Worm (Caenorhabditis elegans) whole organism, L4 larva: Measurements from ENCODE around the gene srbc-62.

Experiments used
- dpl-1 ChIP-seq: fragments of 150-350 bp; optimal IDR thresholded peaks from 2 replicates; lab custom pipeline; 2014; ENCODE audit warnings: missing biosample characterization, missing genetic modification reagents, missing genetic modification characterization
- fkh-10 ChIP-seq: fragments of 150-350 bp; optimal IDR thresholded peaks from 2 replicates; lab custom pipeline; 2014; ENCODE audit warnings: missing biosample characterization, missing genetic modification reagents, missing genetic modification characterization
- gei-8 ChIP-seq: fragments of 200-800 bp; sonication (Bioruptor generic); optimal IDR thresholded peaks from 2 replicates; lab custom pipeline; 2018; ENCODE audit warnings: mild to moderate bottlenecking, missing genetic modification characterization, missing compliant biosample characterization
- madf-5 ChIP-seq, 2 experiments: fragments of 200-800 bp; sonication (Bioruptor generic); IDR thresholded peaks; 2 replicates each; pipeline ENCODE4 v1.3.6; 2022; ENCODE audit warnings: missing compliant biosample characterization in 2 of 2, missing genetic modification characterization in 2 of 2
- mdl-1 ChIP-seq, 2 experiments: fragments of 150-350 bp in 1 of 2; sonication (generic microtip) in 1 of 2; optimal IDR thresholded peaks; 2 replicates each; lab custom pipeline; 2014 to 2017; ENCODE audit warnings: missing biosample characterization in 2 of 2, missing genetic modification characterization in 2 of 2
- nhr-25 ChIP-seq: sonication (generic microtip); optimal IDR thresholded peaks from 2 replicates; lab custom pipeline; 2017; ENCODE audit warnings: missing genetic modification characterization, mild to moderate bottlenecking, missing compliant biosample characterization, antibody characterized with exemption, moderate library complexity, borderline replicate concordance; ENCODE audit not compliant: insufficient read depth
- pha-4 ChIP-seq, 2 experiments: fragments of 150-350 bp in 1 of 2; fragments of 200-800 bp in 1 of 2; sonication (Bioruptor generic) in 1 of 2; IDR thresholded peaks in 1 of 2; optimal IDR thresholded peaks in 1 of 2; 2 replicates each; pipeline versions ENCODE4 v1.3.6 to Lab custom; 2014 to 2022; ENCODE audit warnings: missing genetic modification characterization in 2 of 2, missing genetic modification reagents in 2 of 2, missing biosample characterization in 1 of 2, missing compliant biosample characterization in 1 of 2
- set-16 ChIP-seq: fragments of 200-800 bp; sonication (Bioruptor generic); IDR thresholded peaks from 2 replicates; pipeline ENCODE4 v1.3.6; 2022; ENCODE audit warnings: missing genetic modification reagents, missing genetic modification characterization, missing compliant biosample characterization
- snpc-4 ChIP-seq: fragments of 150-350 bp; optimal IDR thresholded peaks from 2 replicates; lab custom pipeline; 2014; ENCODE audit warnings: missing biosample characterization, missing genetic modification characterization
- spr-1 ChIP-seq: sonication (generic microtip); optimal IDR thresholded peaks from 2 replicates; lab custom pipeline; 2016; ENCODE audit warnings: mild to moderate bottlenecking, missing genetic modification characterization, missing compliant biosample characterization
- unc-130 ChIP-seq: sonication (generic microtip); optimal IDR thresholded peaks from 2 replicates; lab custom pipeline; 2016; ENCODE audit warnings: missing genetic modification reagents, missing genetic modification characterization, missing compliant biosample characterization
- zag-1 ChIP-seq: fragments of 150-350 bp; optimal IDR thresholded peaks from 2 replicates; lab custom pipeline; 2014; ENCODE audit warnings: missing biosample characterization, missing genetic modification characterization

DNA sequence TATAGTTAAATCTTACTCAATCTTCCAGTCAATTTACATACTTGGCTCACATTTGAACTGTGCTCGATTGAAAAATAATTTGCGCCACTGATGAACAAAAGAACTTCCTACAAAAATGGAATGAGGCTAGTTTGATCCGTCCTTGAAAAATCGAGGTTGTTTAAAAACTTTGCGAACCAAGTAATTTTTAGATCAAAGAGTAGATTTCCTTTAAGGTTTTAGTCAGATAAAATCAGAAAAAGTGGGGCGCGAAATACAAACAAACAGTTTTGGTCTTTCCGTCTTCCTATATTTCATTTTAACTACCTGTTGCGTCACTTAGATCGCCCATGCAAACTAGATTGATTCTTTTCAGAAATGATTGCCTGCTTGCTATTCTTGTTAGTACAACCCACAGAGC is 15.9 kb upstream of the srbc-62 start, which contains the start of gene Y68A4A.10:
- TF ChIP-seq madf-5 (GFP tag; IDR thresholded peaks at IDR 0.05; lab: Robert Waterston, UW): no peak
- TF ChIP-seq spr-1 (tag; lab: Kevin White, UChicago): no peak
- TF ChIP-seq zag-1 (tag; lab: Kevin White, UChicago): no peak
- TF ChIP-seq unc-130 (GFP tag; lab: Kevin White, UChicago): no peak
- TF ChIP-seq pha-4 (GFP tag; IDR thresholded peaks at IDR 0.05; lab: Robert Waterston, UW): no peak
- no peak for TF ChIP-seq pha-4 (tag; optimal IDR thresholded peaks at IDR 0.05; lab: Kevin White, UChicago)
- TF ChIP-seq snpc-4 (tag; lab: Kevin White, UChicago): no peak
- TF ChIP-seq dpl-1 (GFP tag; lab: Kevin White, UChicago): no peak
- TF ChIP-seq fkh-10 (GFP tag; lab: Kevin White, UChicago): no peak
- no peak for TF ChIP-seq gei-8 (GFP tag; lab: Kevin White, UChicago)
- no peak for TF ChIP-seq set-16 (GFP tag; lab: Robert Waterston, UW)
- no peak for TF ChIP-seq mdl-1 (tag; optimal IDR thresholded peaks at IDR 0.05; lab: Kevin White, UChicago)
- no peak for TF ChIP-seq nhr-25 (tag; lab: Kevin White, UChicago)
